Fruit fly (Drosophila melanogaster): ENCODE data around the gene Brd8.

Gene Brd8

dm6 chr3R:29229958-29230357 is 6.7 kb downstream of the Brd8 start:
- TF ChIP-seq pdm3 (GFP tag; optimal IDR thresholded peaks at IDR 0.05): no peak
- no peak for TF ChIP-seq CG1621 (tag; optimal IDR thresholded peaks at IDR 0.05)
- TF ChIP-seq Eip93F (GFP tag; optimal IDR thresholded peaks at IDR 0.05): no peak
- TF ChIP-seq vri (GFP tag; optimal IDR thresholded peaks at IDR 0.05): peak; percentile 20

- no peak for TF ChIP-seq CG6854 (GFP tag; optimal IDR thresholded peaks at IDR 0.05)
- peak; percentile 77 for TF ChIP-seq vri (GFP tag; optimal IDR thresholded peaks at IDR 0.05)
Measured at dm6 chr3R:29230552-29231102, 7.3 kb downstream of the Brd8 start.

dm6 chr3R:29238623-29239022 is 15.3 kb downstream of the Brd8 start, which contains the start of gene CG11951:
Gene CG11951 (minus strand): TSS chr3R:29238723.
- TF ChIP-seq Ets96B (tag; optimal IDR thresholded peaks at IDR 0.05) (no peak), svp (GFP tag) (peak; percentile 67)

dm6 chr3R:29244727-29245126 is 21.4 kb downstream of the Brd8 start, which contains the start of gene CG31445:
Gene CG31445 (minus strand): TSS chr3R:29244827.
- peak; percentile 9 for TF ChIP-seq svp (GFP tag)
- no peak for TF ChIP-seq CG8632 (GFP tag; optimal IDR thresholded peaks at IDR 0.05)

- TF ChIP-seq dsx (GFP tag; optimal IDR thresholded peaks at IDR 0.05; ENCODE audit: poor library complexity, severe bottlenecking) (no peak), CG11294 (GFP tag; IDR thresholded peaks at IDR 0.05) (no peak), CG32006 (GFP tag; optimal IDR thresholded peaks at IDR 0.05) (no peak), ss (GFP tag; optimal IDR thresholded peaks at IDR 0.05) (peak; percentile 17 to 48), dac (GFP tag; optimal IDR thresholded peaks at IDR 0.05) (no peak), Met (GFP tag; optimal IDR thresholded peaks at IDR 0.05) (no peak), CG31627 (GFP tag; optimal IDR thresholded peaks at IDR 0.05) (no peak), Sox14 (GFP tag; optimal IDR thresholded peaks at IDR 0.05) (no peak), eg (GFP tag; IDR thresholded peaks at IDR 0.05) (peak; percentile 60; the same call in 2 of the 3 replicates), Hr38 (GFP tag; optimal IDR thresholded peaks at IDR 0.05) (no peak), CG16779 (tag; optimal IDR thresholded peaks at IDR 0.05) (no peak), pdm3 (GFP tag; optimal IDR thresholded peaks at IDR 0.05) (no peak), net (GFP tag; optimal IDR thresholded peaks at IDR 0.05) (no peak), CG9139 (GFP tag; optimal IDR thresholded peaks at IDR 0.05) (no peak), Lpt (GFP tag; optimal IDR thresholded peaks at IDR 0.05) (no peak), CG4318 (GFP tag; optimal IDR thresholded peaks at IDR 0.05) (no peak), CG8119 (GFP tag; IDR thresholded peaks at IDR 0.05) (peak; percentile 15; the same call in 1 of the 3 replicates), CG8632 (GFP tag; optimal IDR thresholded peaks at IDR 0.05) (no peak), salr (GFP tag; optimal IDR thresholded peaks at IDR 0.05) (no peak), Blimp-1 (GFP tag; optimal IDR thresholded peaks at IDR 0.05) (no peak), CG11902 (GFP tag; optimal IDR thresholded peaks at IDR 0.05) (no peak), CG6854 (GFP tag; optimal IDR thresholded peaks at IDR 0.05) (no peak), Hr39 (GFP tag; optimal IDR thresholded peaks at IDR 0.05) (no peak), CG6808 (GFP tag; optimal IDR thresholded peaks at IDR 0.05) (peak; percentile 37), cyc (GFP tag; optimal IDR thresholded peaks at IDR 0.05) (no peak), achi (GFP tag; optimal IDR thresholded peaks at IDR 0.05) (no peak), CG10631 (GFP tag; optimal IDR thresholded peaks at IDR 0.05) (no peak), fd59A (GFP tag; optimal IDR thresholded peaks at IDR 0.05) (no peak), fd85E (GFP tag; optimal IDR thresholded peaks at IDR 0.05) (no peak), CG6792 (GFP tag; optimal IDR thresholded peaks at IDR 0.05) (no peak), CG6276 (GFP tag; optimal IDR thresholded peaks at IDR 0.05) (peak; percentile 26), Smox (GFP tag; optimal IDR thresholded peaks at IDR 0.05) (no peak), Sox102F (GFP tag; optimal IDR thresholded peaks at IDR 0.05) (no peak), CG6163 (GFP tag; IDR thresholded peaks at IDR 0.05) (peak; percentile 35; the same call in 2 of the 3 replicates), CG15336 (GFP tag; IDR thresholded peaks at IDR 0.05) (peak; percentile 44; the same call in 1 of the 2 replicates), Ets96B (tag; optimal IDR thresholded peaks at IDR 0.05) (no peak), CG8319 (GFP tag; optimal IDR thresholded peaks at IDR 0.05) (no peak)
Measured at dm6 chr3R:29250272-29251018, 27.2 kb downstream of the Brd8 start, which contains the start of gene SP1029. Gene SP1029 (minus strand): TSS chr3R:29250451.

Data from whole organism, prepupa.